Worm (Caenorhabditis elegans): ENCODE data around the gene set-22.

The set-22 gene

ce11 chrV:10467104-10467503 lies 30.4 kb downstream of the set-22 start:
- no peak for TF ChIP-seq dmd-4 (tag; optimal IDR thresholded peaks at IDR 0.05)
- TF ChIP-seq F13H6.1 (tag; optimal IDR thresholded peaks at IDR 0.05), result no peak
- no peak for TF ChIP-seq nhr-237 (tag; optimal IDR thresholded peaks at IDR 0.05)
- TF ChIP-seq sma-9 (GFP tag; optimal IDR thresholded peaks at IDR 0.05), result peak; percentile 67
- TF ChIP-seq sma-9 (tag; optimal IDR thresholded peaks at IDR 0.05), result no peak
- no peak for TF ChIP-seq crh-2 (tag; optimal IDR thresholded peaks at IDR 0.05)

- TF ChIP-seq ZK546.5 (tag; optimal IDR thresholded peaks at IDR 0.05) (no peak), alr-1 (tag; optimal IDR thresholded peaks at IDR 0.05) (no peak)
Measured at ce11 chrV:10467659-10468058, 30.9 kb downstream of the set-22 start.

ce11 chrV:10468190-10468589 lies 31.5 kb downstream of the set-22 start, which contains the start of gene egl-9:
Gene egl-9 (plus strand): TSS chrV:10468517.
- no peak for TF ChIP-seq sem-4 (tag; optimal IDR thresholded peaks at IDR 0.05)
- TF ChIP-seq Y55F3AM.14 (GFP tag; optimal IDR thresholded peaks at IDR 0.05), result peak; percentile 40
- no peak for TF ChIP-seq mbf-1 (tag; optimal IDR thresholded peaks at IDR 0.05)
- TF ChIP-seq nhr-77 (tag; optimal IDR thresholded peaks at IDR 0.05), result no peak
- no peak for TF ChIP-seq skn-1 (tag; optimal IDR thresholded peaks at IDR 0.05)
- peak; percentile 6 for TF ChIP-seq sma-3 (GFP tag; optimal IDR thresholded peaks at IDR 0.05)
- TF ChIP-seq lin-39 (tag; optimal IDR thresholded peaks at IDR 0.05), result no peak
- TF ChIP-seq nhr-6 (tag; optimal IDR thresholded peaks at IDR 0.05), result no peak
- no peak for TF ChIP-seq ceh-82 (tag; optimal IDR thresholded peaks at IDR 0.05)
- TF ChIP-seq unc-62 (GFP tag; optimal IDR thresholded peaks at IDR 0.05), result no peak
- no peak for TF ChIP-seq C34F6.9 (tag; optimal IDR thresholded peaks at IDR 0.05)
- TF ChIP-seq lin-13 (GFP tag; optimal IDR thresholded peaks at IDR 0.05), result no peak
- TF ChIP-seq lin-11 (tag; optimal IDR thresholded peaks at IDR 0.05), result no peak
- TF ChIP-seq elt-1 (tag; optimal IDR thresholded peaks at IDR 0.05), result no peak
- no peak for TF ChIP-seq peb-1 (tag; optimal IDR thresholded peaks at IDR 0.05)
- peak; percentile 88 for TF ChIP-seq crh-2 (tag; optimal IDR thresholded peaks at IDR 0.05)
- TF ChIP-seq ztf-4 (tag; optimal IDR thresholded peaks at IDR 0.05), result no peak
- TF ChIP-seq egl-27 (tag; optimal IDR thresholded peaks at IDR 0.05), result no peak
- TF ChIP-seq unc-39 (tag; optimal IDR thresholded peaks at IDR 0.05), result no peak
- no peak for TF ChIP-seq aly-2 (tag; optimal IDR thresholded peaks at IDR 0.05)
- TF ChIP-seq unc-55 (GFP tag; optimal IDR thresholded peaks at IDR 0.05), result no peak
- TF ChIP-seq F13H6.1 (tag; optimal IDR thresholded peaks at IDR 0.05), result peak; percentile 41
- TF ChIP-seq nhr-129 (tag; optimal IDR thresholded peaks at IDR 0.05), result peak; percentile 72
- TF ChIP-seq sma-9 (GFP tag; optimal IDR thresholded peaks at IDR 0.05), result peak; percentile 68
- TF ChIP-seq sma-9 (tag; optimal IDR thresholded peaks at IDR 0.05), result no peak
- peak in 1 of 2 experiments; percentile 11 for TF ChIP-seq lsy-2 (tag; optimal IDR thresholded peaks at IDR 0.05)
- TF ChIP-seq elt-3 (tag; optimal IDR thresholded peaks at IDR 0.05), result no peak
- peak; percentile 55 for TF ChIP-seq fos-1 (tag; optimal IDR thresholded peaks at IDR 0.05)
- no peak for TF ChIP-seq gmeb-1 (tag; optimal IDR thresholded peaks at IDR 0.05)
- peak; percentile 88 for TF ChIP-seq ama-1 (optimal IDR thresholded peaks at IDR 0.05)

- TF ChIP-seq sma-9 (GFP tag; optimal IDR thresholded peaks at IDR 0.05) (no peak), sma-9 (tag; optimal IDR thresholded peaks at IDR 0.05) (no peak), fos-1 (tag; optimal IDR thresholded peaks at IDR 0.05) (no peak), C34F6.9 (tag; optimal IDR thresholded peaks at IDR 0.05) (no peak), nhr-25 (tag; optimal IDR thresholded peaks at IDR 0.05) (no peak), lin-13 (GFP tag; optimal IDR thresholded peaks at IDR 0.05) (no peak), nhr-77 (tag; optimal IDR thresholded peaks at IDR 0.05) (no peak), unc-39 (tag; optimal IDR thresholded peaks at IDR 0.05) (no peak), nhr-11 (tag; optimal IDR thresholded peaks at IDR 0.05) (no peak), ceh-16 (tag; optimal IDR thresholded peaks at IDR 0.05) (no peak)
Measured at ce11 chrV:10468709-10469108, 32.0 kb downstream of the set-22 start.

ce11 chrV:10469845-10470244 lies 33.1 kb downstream of the set-22 start:
- no peak for TF ChIP-seq R02D3.7 (tag; optimal IDR thresholded peaks at IDR 0.05)
- TF ChIP-seq nhr-12 (tag; optimal IDR thresholded peaks at IDR 0.05), result no peak
- no peak for TF ChIP-seq C34F6.9 (tag; optimal IDR thresholded peaks at IDR 0.05)
- TF ChIP-seq zag-1 (tag; optimal IDR thresholded peaks at IDR 0.05), result no peak
- TF ChIP-seq lin-11 (tag; optimal IDR thresholded peaks at IDR 0.05), result no peak
- no peak for TF ChIP-seq nhr-6 (tag; optimal IDR thresholded peaks at IDR 0.05)
- TF ChIP-seq unc-62 (GFP tag; optimal IDR thresholded peaks at IDR 0.05), result no peak
- TF ChIP-seq nhr-129 (tag; optimal IDR thresholded peaks at IDR 0.05), result no peak
- no peak for TF ChIP-seq mbf-1 (tag; optimal IDR thresholded peaks at IDR 0.05)
- no peak for TF ChIP-seq aly-2 (tag; optimal IDR thresholded peaks at IDR 0.05)
- TF ChIP-seq unc-55 (GFP tag; optimal IDR thresholded peaks at IDR 0.05), result no peak
- TF ChIP-seq elt-1 (tag; optimal IDR thresholded peaks at IDR 0.05), result no peak
- TF ChIP-seq blmp-1 (tag; optimal IDR thresholded peaks at IDR 0.05; ENCODE audit: insufficient read depth), result no peak
- no peak for TF ChIP-seq crh-2 (tag; optimal IDR thresholded peaks at IDR 0.05)
- TF ChIP-seq ceh-82 (tag; optimal IDR thresholded peaks at IDR 0.05), result no peak
- no peak for TF ChIP-seq nhr-237 (tag; optimal IDR thresholded peaks at IDR 0.05)
- TF ChIP-seq sem-4 (tag; optimal IDR thresholded peaks at IDR 0.05), result no peak

All from whole organism, L2 larva.